Fruit fly (Drosophila melanogaster) S2 (cell line): ENCODE results near the gene CG13639.

ENCODE experiments used
- CG8478 ChIP-seq: fragments of >200 bp; optimal IDR thresholded peaks from 2 replicates; lab custom pipeline; 2018
- CTCF ChIP-seq, 2 experiments: fragments of >200 bp; optimal IDR thresholded peaks; 2 replicates each; lab custom pipeline; 2018

CG13639 gene

DNA sequence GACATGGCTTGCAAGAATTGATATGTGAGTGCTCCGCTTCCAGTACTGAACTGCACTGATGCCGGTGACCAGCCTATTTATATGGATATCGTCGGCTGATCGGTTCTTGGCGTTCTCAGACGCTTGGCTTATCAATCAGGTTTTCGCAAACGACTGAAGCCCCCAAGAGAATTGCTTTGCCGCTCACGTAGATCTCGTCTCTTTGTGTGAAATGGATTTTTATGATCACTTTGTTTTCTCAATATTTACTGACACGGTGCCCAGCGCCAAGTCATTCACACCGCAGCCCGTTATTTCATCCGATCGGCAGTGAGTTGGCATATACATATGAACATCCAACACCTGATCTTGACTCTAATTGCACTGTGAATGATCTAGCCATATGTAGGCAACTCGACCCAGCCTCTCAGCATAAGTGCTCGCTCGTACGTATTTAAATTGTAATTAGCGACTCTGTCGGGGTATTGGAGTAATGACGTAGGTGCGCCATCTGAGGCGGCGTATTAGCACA is at the start of gene CG13639:
TSS of gene CG13639 (minus strand) at position 51 of the 511 bp plus-strand sequence.
- no peak for TF ChIP-seq CTCF (optimal IDR thresholded peaks at IDR 0.05; lab: Kevin White, UChicago)
- TF ChIP-seq CG8478: no peak

- TF ChIP-seq CG8478 (no peak), CTCF (optimal IDR thresholded peaks at IDR 0.05; lab: Kevin White, UChicago) (no peak)
These were observed 47.9 kb upstream of the CG13639 start for dm6 chr3R:24908034-24908433.

- no peak for TF ChIP-seq CG8478
These were observed 46.5 kb upstream of the CG13639 start for dm6 chr3R:24906648-24907047.

DNA sequence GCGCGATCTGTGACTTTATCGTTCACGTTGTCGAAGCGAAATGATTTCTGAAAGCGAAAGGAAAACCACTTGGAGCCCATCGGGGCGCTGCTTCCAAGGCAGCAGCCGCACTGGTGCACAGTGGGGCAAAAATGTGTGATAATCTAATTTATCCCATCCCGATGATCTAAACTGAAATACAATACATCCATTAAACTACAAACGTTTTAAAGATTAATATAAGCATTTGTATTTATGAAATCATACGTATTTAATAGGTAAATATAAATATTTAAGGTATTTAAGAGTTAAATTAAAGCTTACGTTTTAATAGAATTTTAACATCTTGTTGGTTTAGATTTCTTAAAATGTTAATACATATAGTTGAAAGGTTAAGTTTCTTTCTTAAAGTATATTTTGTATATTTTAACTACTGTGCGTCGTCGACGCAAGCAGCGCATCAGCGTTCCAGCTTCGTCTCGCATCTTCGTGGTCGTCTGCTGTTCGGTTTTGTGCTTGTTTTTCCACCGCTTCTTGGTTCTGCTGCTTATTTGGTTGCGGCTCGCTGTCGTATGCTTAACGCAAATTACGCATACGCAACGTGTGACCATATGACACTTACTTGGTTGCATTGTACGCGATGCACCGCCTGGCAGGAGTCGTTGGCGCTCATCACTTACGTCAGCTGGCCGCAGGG is 45.9 kb upstream of the CG13639 start, which contains the start of gene CG13643:
TSS of gene CG13643 (minus strand) at position 46 of the 676 bp plus-strand sequence.
- no peak for TF ChIP-seq CTCF (optimal IDR thresholded peaks at IDR 0.05; lab: Kevin White, UChicago)
- no peak for TF ChIP-seq CG8478

DNA sequence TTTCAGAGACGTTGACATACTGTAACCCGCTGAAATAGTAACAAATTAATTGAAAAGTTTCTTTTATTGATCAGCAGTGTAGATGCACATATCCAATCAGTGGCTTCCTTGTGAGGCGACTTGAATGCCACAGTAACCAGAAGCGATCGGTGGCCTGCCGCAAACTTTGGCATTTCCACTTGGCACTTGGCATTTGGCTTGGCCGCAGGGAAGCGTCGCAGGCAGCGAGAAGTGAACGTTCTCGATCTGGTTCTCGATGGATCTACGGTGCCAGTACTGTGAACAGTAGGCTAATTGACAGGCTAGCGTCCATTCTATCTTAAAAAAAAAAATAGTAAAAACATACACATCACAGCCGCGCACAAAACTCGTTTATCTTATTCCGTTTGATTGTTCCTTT is 40.6 kb upstream of the CG13639 start, which contains the start of gene CG10845:
TSS of gene CG10845 (plus strand) at position 301 of the 400 bp plus-strand sequence.
- no peak for TF ChIP-seq CTCF (optimal IDR thresholded peaks at IDR 0.05; lab: Kevin White, UChicago)

dm6 chr3R:24894419-24895206 is 34.4 kb upstream of the CG13639 start, which contains the start of the genes CG31121 and CG11069:
CG31121 (minus strand) TSS chr3R:24894605.
CG11069 (plus strand) TSS chr3R:24894742.
- TF ChIP-seq CG8478: no peak
- TF ChIP-seq CTCF (optimal IDR thresholded peaks at IDR 0.05; lab: Kevin White, UChicago): no peak

- TF ChIP-seq CG8478 (no peak), CTCF (optimal IDR thresholded peaks at IDR 0.05; lab: Kevin White, UChicago) (no peak)
These were observed 33.3 kb upstream of the CG13639 start for dm6 chr3R:24893320-24893955.

dm6 chr3R:24890919-24891318 is 30.8 kb upstream of the CG13639 start:
- TF ChIP-seq CG8478 (no peak), CTCF (optimal IDR thresholded peaks at IDR 0.05; lab: Kevin White, UChicago) (no peak)

DNA sequence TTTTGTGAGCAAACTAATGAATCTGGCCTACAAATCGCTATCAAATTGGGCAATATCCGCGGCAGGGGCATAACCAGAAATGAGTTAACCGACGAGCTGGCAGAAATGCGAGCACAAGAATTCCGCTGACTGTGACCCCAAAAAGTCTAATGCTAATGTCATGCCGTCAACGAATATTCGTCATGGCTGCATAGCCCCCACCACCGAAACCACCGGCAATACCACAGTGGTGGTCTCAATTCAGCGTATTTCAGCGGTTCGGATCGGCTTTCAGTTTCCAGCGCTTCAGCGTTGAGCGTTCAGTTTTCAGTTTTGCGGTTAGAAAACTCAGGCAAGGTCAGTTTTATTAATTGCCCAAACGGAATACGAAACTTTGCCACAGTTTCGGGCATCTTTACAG is 30.1 kb upstream of the CG13639 start:
- no peak for TF ChIP-seq CG8478
- TF ChIP-seq CTCF (optimal IDR thresholded peaks at IDR 0.05; lab: Kevin White, UChicago): no peak

- TF ChIP-seq CTCF (optimal IDR thresholded peaks at IDR 0.05; lab: Kevin White, UChicago): no peak
- TF ChIP-seq CG8478: no peak
These were observed 29.2 kb upstream of the CG13639 start for dm6 chr3R:24889303-24889892.

DNA sequence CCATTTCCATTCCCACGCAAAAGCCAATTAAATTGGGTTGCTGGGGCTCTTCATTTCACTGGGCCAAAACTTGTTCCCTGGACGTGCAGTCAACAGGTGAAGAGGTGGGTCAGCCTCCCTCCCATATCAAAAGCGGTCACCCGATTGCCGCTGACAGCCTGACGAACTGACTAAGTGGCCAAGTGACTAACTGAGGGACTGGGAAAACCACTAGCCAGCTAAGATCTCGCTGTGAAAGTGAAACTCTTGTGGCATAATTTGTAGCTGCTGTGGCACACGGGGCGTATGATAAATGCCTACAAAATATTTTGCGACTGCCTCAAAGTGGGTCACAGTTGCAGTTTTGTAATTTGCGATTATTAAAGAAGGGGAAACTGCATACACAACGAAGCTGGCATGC is 28.3 kb upstream of the CG13639 start:
- TF ChIP-seq CG8478: no peak
- TF ChIP-seq CTCF (optimal IDR thresholded peaks at IDR 0.05; lab: Kevin White, UChicago): no peak

dm6 chr3R:24886470-24886869 is 26.3 kb upstream of the CG13639 start:
- TF ChIP-seq CG8478 (no peak), CTCF (optimal IDR thresholded peaks at IDR 0.05; lab: Kevin White, UChicago) (no peak)

DNA sequence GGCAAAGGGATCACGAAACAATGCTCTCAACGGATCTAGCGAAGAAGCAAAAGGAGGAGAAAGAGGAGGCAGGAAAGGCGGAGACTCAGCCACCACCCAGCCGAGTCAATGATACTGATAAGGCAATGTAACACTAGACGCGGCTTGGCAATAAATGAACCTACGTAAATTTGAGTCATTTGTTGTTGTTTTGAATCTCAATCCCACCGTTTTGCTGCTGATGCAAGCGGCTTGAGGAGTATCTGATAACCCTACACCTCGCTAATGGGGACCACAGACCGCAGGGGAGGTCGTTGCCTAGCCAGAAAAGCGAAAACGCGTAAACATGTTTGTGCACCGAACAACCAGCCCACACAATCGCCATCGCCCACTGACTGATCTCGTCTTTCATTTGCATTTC is 18.5 kb upstream of the CG13639 start:
- TF ChIP-seq CTCF (optimal IDR thresholded peaks at IDR 0.05; lab: Kevin White, UChicago): no peak
- no peak for TF ChIP-seq CG8478

- TF ChIP-seq CTCF (optimal IDR thresholded peaks at IDR 0.05; lab: Kevin White, UChicago) (no peak), CG8478 (no peak)
These were observed 16.8 kb upstream of the CG13639 start, which contains the start of the genes CG11089 and CG31381 for dm6 chr3R:24876843-24877457. CG11089 (plus strand) TSS chr3R:24877045. CG31381 (plus strand) TSS chr3R:24877045.
